Fruit fly (Drosophila melanogaster): ENCODE data around the gene ort.

Gene ort

dm6 chr3R:19641498-19642065 lies 18.0 kb upstream of the ort start (continued):
- peak; percentile 74 for TF ChIP-seq danr (GFP tag; IDR thresholded peaks at IDR 0.05)
- peak; percentile 82 for TF ChIP-seq Xbp1 (GFP tag; optimal IDR thresholded peaks at IDR 0.05)
- TF ChIP-seq Hr3 (GFP tag; optimal IDR thresholded peaks at IDR 0.05) = peak; percentile 68
- TF ChIP-seq lab (GFP tag; optimal IDR thresholded peaks at IDR 0.05) = peak; percentile 94
- TF ChIP-seq Kr (GFP tag; optimal IDR thresholded peaks at IDR 0.05) = no peak
- peak; percentile 87 for TF ChIP-seq phol (tag; optimal IDR thresholded peaks at IDR 0.05)
- no peak for TF ChIP-seq CG13287 (GFP tag; IDR thresholded peaks at IDR 0.05; ENCODE audit: partially characterized antibody)
- peak; percentile 40 for TF ChIP-seq CG11398 (GFP tag; optimal IDR thresholded peaks at IDR 0.05)
- no peak for TF ChIP-seq nerfin-2 (GFP tag; IDR thresholded peaks at IDR 0.05; ENCODE audit: partially characterized antibody)
- TF ChIP-seq bsh (GFP tag; optimal IDR thresholded peaks at IDR 0.05) = peak in 1 of 2 experiments; percentile 92
- TF ChIP-seq CG5245 (GFP tag; optimal IDR thresholded peaks at IDR 0.05) = peak; percentile 46
- TF ChIP-seq CG5180 (GFP tag; optimal IDR thresholded peaks at IDR 0.05) = peak; percentile 73
- TF ChIP-seq onecut (GFP tag; IDR thresholded peaks at IDR 0.05) = peak; percentile 81
- no peak for TF ChIP-seq Sry-δ (GFP tag; optimal IDR thresholded peaks at IDR 0.05)
- TF ChIP-seq Lhr (GFP tag; optimal IDR thresholded peaks at IDR 0.05) = peak; percentile 48
- peak; percentile 9 for TF ChIP-seq CG10565 (GFP tag; optimal IDR thresholded peaks at IDR 0.05)
- TF ChIP-seq kni (GFP tag; optimal IDR thresholded peaks at IDR 0.05) = no peak
- TF ChIP-seq ATbp (GFP tag; optimal IDR thresholded peaks at IDR 0.05) = peak; percentile 84
- peak; percentile 89 for TF ChIP-seq CoRest (tag; optimal IDR thresholded peaks at IDR 0.05)
- TF ChIP-seq Hr78 (GFP tag; optimal IDR thresholded peaks at IDR 0.05) = peak in 1 of 2 experiments; percentile 50
- no peak for TF ChIP-seq Atf3 (GFP tag; optimal IDR thresholded peaks at IDR 0.05)
- peak; percentile 80 for TF ChIP-seq CG30403 (GFP tag; optimal IDR thresholded peaks at IDR 0.05)
- no peak for TF ChIP-seq sna (GFP tag; IDR thresholded peaks at IDR 0.05; ENCODE audit: partially characterized antibody)
- TF ChIP-seq rib (GFP tag; IDR thresholded peaks at IDR 0.05) = peak; percentile 70
- TF ChIP-seq CG14050 (GFP tag; IDR thresholded peaks at IDR 0.05) = peak; percentile 87
- peak; percentile 95 for TF ChIP-seq vvl (GFP tag; IDR thresholded peaks at IDR 0.05)
- peak; percentile 54 for TF ChIP-seq CG12769 (tag; optimal IDR thresholded peaks at IDR 0.05)
- TF ChIP-seq Oaz (GFP tag; IDR thresholded peaks at IDR 0.05) = peak; percentile 75
- TF ChIP-seq Dad (GFP tag; optimal IDR thresholded peaks at IDR 0.05) = peak; percentile 28
- TF ChIP-seq CG16779 (GFP tag; IDR thresholded peaks at IDR 0.05) = peak; percentile 83; the same call in 1 of the 2 replicates
- TF ChIP-seq CG15011 (GFP tag; optimal IDR thresholded peaks at IDR 0.05) = peak; percentile 72
- no peak for TF ChIP-seq btn (GFP tag; optimal IDR thresholded peaks at IDR 0.05)
- TF ChIP-seq schlank (tag; optimal IDR thresholded peaks at IDR 0.05) = peak; percentile 71
- no peak for TF ChIP-seq fu2 (GFP tag; optimal IDR thresholded peaks at IDR 0.05)
- no peak for TF ChIP-seq Scr (GFP tag; IDR thresholded peaks at IDR 0.05; ENCODE audit: partially characterized antibody)
- peak; percentile 84 for TF ChIP-seq nerfin-1 (tag; optimal IDR thresholded peaks at IDR 0.05)
- peak; percentile 84 for TF ChIP-seq CG6254 (GFP tag; optimal IDR thresholded peaks at IDR 0.05)
- peak; percentile 86 for TF ChIP-seq oc (tag; optimal IDR thresholded peaks at IDR 0.05)
- peak; percentile 82 for TF ChIP-seq CG1529 (GFP tag; optimal IDR thresholded peaks at IDR 0.05)
- peak; percentile 82 for TF ChIP-seq CG7372 (GFP tag; IDR thresholded peaks at IDR 0.05)
- peak; percentile 84 for TF ChIP-seq slbo (GFP tag; IDR thresholded peaks at IDR 0.05)
- peak; percentile 29 for TF ChIP-seq tup (GFP tag; optimal IDR thresholded peaks at IDR 0.05)
- peak; percentile 18 for TF ChIP-seq ac (GFP tag; optimal IDR thresholded peaks at IDR 0.05)
- no peak for TF ChIP-seq CG8478 (optimal IDR thresholded peaks at IDR 0.05)
- peak; percentile 76; the same call in 1 of the 2 replicates for TF ChIP-seq cas (GFP tag; IDR thresholded peaks at IDR 0.05)
- no peak for TF ChIP-seq ham (GFP tag; IDR thresholded peaks at IDR 0.05)
- peak; percentile 57; the same call in 1 of the 2 replicates for TF ChIP-seq sim (GFP tag; IDR thresholded peaks at IDR 0.05)
- peak; percentile 73 for TF ChIP-seq CG3847 (GFP tag; IDR thresholded peaks at IDR 0.05)
- no peak for TF ChIP-seq yki (optimal IDR thresholded peaks at IDR 0.05)
- TF ChIP-seq pros (GFP tag; optimal IDR thresholded peaks at IDR 0.05) = peak; percentile 5
